Fruit fly (Drosophila melanogaster) whole organism, embryonic: ENCODE results near the gene Atac2.

Experiments
- Antp ChIP-seq: fragments of 200-800 bp; sonication (Bioruptor generic); optimal IDR thresholded peaks from 3 replicates; lab custom pipeline; 2016; ENCODE audit warnings: missing biosample characterization, missing genetic modification characterization
- Atf3 ChIP-seq: fragments of 200-800 bp; sonication (Bioruptor generic); optimal IDR thresholded peaks from 3 replicates; lab custom pipeline; 2016; ENCODE audit warnings: missing biosample characterization, missing genetic modification characterization
- Awh ChIP-seq: fragments of 200-800 bp; sonication (Bioruptor generic); IDR thresholded peaks from 2 replicates; pipeline ENCODE4, ENCODE4 v1.3.6; 2022; ENCODE audit warnings: missing biosample characterization, missing genetic modification characterization
- CG10267 ChIP-seq: fragments of 200-800 bp; sonication (Bioruptor generic); optimal IDR thresholded peaks from 2 replicates; lab custom pipeline; 2018; ENCODE audit warnings: missing biosample characterization, mild to moderate bottlenecking, missing genetic modification characterization, moderate library complexity
- CG10543 ChIP-seq: fragments of 200-800 bp; sonication (Bioruptor generic); optimal IDR thresholded peaks from 3 replicates; lab custom pipeline; 2017; ENCODE audit warnings: missing biosample characterization, mild to moderate bottlenecking, missing genetic modification characterization, moderate library complexity
- CG11398 ChIP-seq: fragments of 200-800 bp; sonication (Bioruptor generic); optimal IDR thresholded peaks from 2 replicates; lab custom pipeline; 2016; ENCODE audit warnings: missing biosample characterization, missing genetic modification characterization
- CG12236 ChIP-seq: fragments of 200-800 bp; sonication (Bioruptor generic); optimal IDR thresholded peaks from 2 replicates; lab custom pipeline; 2016; ENCODE audit warnings: missing biosample characterization, missing genetic modification characterization
- CG12769 ChIP-seq: fragments of 200-800 bp; sonication (Bioruptor generic); optimal IDR thresholded peaks from 2 replicates; lab custom pipeline; 2019; ENCODE audit warnings: missing biosample characterization, mild to moderate bottlenecking, missing genetic modification characterization, moderate library complexity
- CG12942 ChIP-seq: fragments of 200-800 bp; sonication (Bioruptor generic); optimal IDR thresholded peaks from 3 replicates; lab custom pipeline; 2016; ENCODE audit warnings: missing biosample characterization, missing genetic modification characterization
- CG15269 ChIP-seq: fragments of 200-800 bp; sonication (Bioruptor generic); optimal IDR thresholded peaks from 2 replicates; lab custom pipeline; 2018; ENCODE audit warnings: missing biosample characterization, mild to moderate bottlenecking, missing genetic modification characterization, moderate library complexity
- CG2678 ChIP-seq: fragments of 200-800 bp; sonication (Bioruptor generic); optimal IDR thresholded peaks from 3 replicates; lab custom pipeline; 2019; ENCODE audit warnings: missing biosample characterization, mild to moderate bottlenecking, missing genetic modification characterization, moderate library complexity
- CG30020 ChIP-seq: fragments of 200-800 bp; optimal IDR thresholded peaks from 2 replicates; lab custom pipeline; 2019; ENCODE audit warnings: missing biosample characterization, mild to moderate bottlenecking, missing genetic modification characterization, moderate library complexity
- CG30431 ChIP-seq: fragments of 200-800 bp; sonication (Bioruptor generic); optimal IDR thresholded peaks from 2 replicates; lab custom pipeline; 2017; ENCODE audit warnings: missing biosample characterization, missing genetic modification characterization
- CG6654 ChIP-seq: fragments of 200-800 bp; sonication (Bioruptor generic); optimal IDR thresholded peaks from 2 replicates; lab custom pipeline; 2017; ENCODE audit warnings: missing biosample characterization, mild to moderate bottlenecking, missing genetic modification characterization
- CG6689 ChIP-seq: fragments of 200-800 bp; sonication (Bioruptor generic); IDR thresholded peaks from 2 replicates; pipeline ENCODE4 v1.3.6; 2022; ENCODE audit warnings: missing biosample characterization, missing genetic modification characterization
- CG7556 ChIP-seq: fragments of 200-800 bp; sonication (Bioruptor generic); optimal IDR thresholded peaks from 2 replicates; lab custom pipeline; 2017; ENCODE audit warnings: missing biosample characterization, mild to moderate bottlenecking, missing genetic modification characterization
- D ChIP-seq, 2 experiments: fragments of 200-800 bp in 1 of 2; fragments of >200 bp in 1 of 2; sonication (Bioruptor generic) in 1 of 2; optimal IDR thresholded peaks; 2 replicates in 1 of 2; 3 replicates in 1 of 2; lab custom pipeline; 2017; ENCODE audit warnings: mild to moderate bottlenecking in 1 of 2, missing biosample characterization in 1 of 2, missing genetic modification characterization in 1 of 2, missing genetic modification reagents in 1 of 2
- Doc2 ChIP-seq: fragments of 200-800 bp; sonication (Bioruptor generic); IDR thresholded peaks from 2 replicates; pipeline ENCODE4 v1.3.6; 2022; ENCODE audit warnings: missing biosample characterization, missing genetic modification characterization
- Gug ChIP-seq: fragments of 200-800 bp; sonication (Bioruptor generic); IDR thresholded peaks from 4 replicates; pipeline ENCODE4 v1.3.6; 2022; ENCODE audit warnings: missing biosample characterization, missing genetic modification characterization
- H15 ChIP-seq: fragments of 200-800 bp; sonication (Bioruptor generic); IDR thresholded peaks from 3 replicates; pipeline ENCODE4 v1.3.6; 2022; ENCODE audit warnings: missing biosample characterization, missing genetic modification characterization
- Hr3 ChIP-seq: fragments of 200-800 bp; sonication (Bioruptor generic); optimal IDR thresholded peaks from 3 replicates; lab custom pipeline; 2016; ENCODE audit warnings: missing biosample characterization, missing genetic modification characterization
- Hr51 ChIP-seq, 2 experiments: fragments of 200-800 bp; sonication (Bioruptor generic); optimal IDR thresholded peaks; 2 replicates in 1 of 2; 3 replicates in 1 of 2; lab custom pipeline; 2016 to 2018; ENCODE audit warnings: missing biosample characterization in 2 of 2, missing genetic modification characterization in 2 of 2, mild to moderate bottlenecking in 1 of 2, moderate library complexity in 1 of 2
- Hr78 ChIP-seq, 2 experiments: fragments of 200-800 bp in 1 of 2; fragments of >200 bp in 1 of 2; sonication (Bioruptor generic) in 1 of 2; optimal IDR thresholded peaks; 2 replicates each; lab custom pipeline; 2017 to 2019; ENCODE audit warnings: missing biosample characterization in 2 of 2, missing genetic modification characterization in 2 of 2, mild to moderate bottlenecking in 1 of 2, moderate library complexity in 1 of 2
- Lim3 ChIP-seq: fragments of 200-800 bp; sonication (Bioruptor generic); IDR thresholded peaks from 2 replicates; pipeline ENCODE4 v1.3.6; 2022; ENCODE audit warnings: missing biosample characterization, missing genetic modification characterization
- Nf-YB ChIP-seq: fragments of 200-800 bp; sonication (Bioruptor generic); optimal IDR thresholded peaks from 3 replicates; lab custom pipeline; 2019; ENCODE audit warnings: missing biosample characterization, mild to moderate bottlenecking, missing genetic modification characterization, moderate library complexity
- NfI ChIP-seq: fragments of 200-800 bp; sonication (Bioruptor generic); optimal IDR thresholded peaks from 3 replicates; lab custom pipeline; 2018; ENCODE audit warnings: missing biosample characterization, mild to moderate bottlenecking, missing genetic modification characterization, moderate library complexity
- Opbp ChIP-seq: fragments of 200-800 bp; sonication (Bioruptor generic); IDR thresholded peaks from 3 replicates; pipeline ENCODE4 v1.3.6; 2022; ENCODE audit warnings: missing biosample characterization, missing genetic modification characterization; ENCODE audit not compliant: partially characterized antibody
- al ChIP-seq: fragments of 200-800 bp; sonication (Bioruptor generic); IDR thresholded peaks from 2 replicates; pipeline ENCODE4 v1.3.6; 2022; ENCODE audit warnings: missing biosample characterization, missing genetic modification characterization
- bigmax ChIP-seq: fragments of 200-800 bp; sonication (Bioruptor generic); optimal IDR thresholded peaks from 2 replicates; lab custom pipeline; 2018; ENCODE audit warnings: missing biosample characterization, mild to moderate bottlenecking, missing genetic modification characterization
- chm ChIP-seq: fragments of 200-800 bp; sonication (Bioruptor generic); IDR thresholded peaks from 2 replicates; pipeline ENCODE4 v1.3.6; 2022; ENCODE audit warnings: missing biosample characterization, missing genetic modification characterization
- en ChIP-seq: fragments of 200-800 bp; sonication (Bioruptor generic); optimal IDR thresholded peaks from 2 replicates; lab custom pipeline; 2016; ENCODE audit warnings: missing biosample characterization, missing genetic modification characterization
- fd102C ChIP-seq: fragments of 200-800 bp; sonication (Bioruptor generic); optimal IDR thresholded peaks from 2 replicates; lab custom pipeline; 2018; ENCODE audit warnings: missing biosample characterization, mild to moderate bottlenecking, missing genetic modification characterization, moderate library complexity
- fd96Cb ChIP-seq: fragments of 200-800 bp; sonication (Bioruptor generic); optimal IDR thresholded peaks from 2 replicates; lab custom pipeline; 2018; ENCODE audit warnings: missing biosample characterization, mild to moderate bottlenecking, missing genetic modification characterization, moderate library complexity
- gcm ChIP-seq: fragments of 200-800 bp; sonication (Bioruptor generic); optimal IDR thresholded peaks from 2 replicates; lab custom pipeline; 2019; ENCODE audit warnings: missing biosample characterization, mild to moderate bottlenecking, missing genetic modification characterization, moderate library complexity
- gro ChIP-seq: fragments of 200-800 bp; sonication (Bioruptor generic); optimal IDR thresholded peaks from 2 replicates; lab custom pipeline; 2016; ENCODE audit warnings: missing biosample characterization, missing genetic modification characterization
- hbn ChIP-seq: fragments of 200-800 bp; sonication (Bioruptor generic); IDR thresholded peaks from 2 replicates; pipeline ENCODE4 v1.3.6; 2022; ENCODE audit warnings: missing biosample characterization, missing genetic modification characterization; ENCODE audit not compliant: partially characterized antibody
- ken ChIP-seq: fragments of 200-800 bp; sonication (Bioruptor generic); IDR thresholded peaks from 3 replicates; pipeline ENCODE4 v1.3.6; 2022; ENCODE audit warnings: missing biosample characterization, missing genetic modification characterization
- nerfin-2 ChIP-seq: fragments of 200-800 bp; sonication (Bioruptor generic); IDR thresholded peaks from 2 replicates; pipeline ENCODE4 v1.3.6; 2022; ENCODE audit warnings: missing biosample characterization, missing genetic modification characterization; ENCODE audit not compliant: partially characterized antibody
- nom ChIP-seq: fragments of 200-800 bp; sonication (Bioruptor generic); optimal IDR thresholded peaks from 2 replicates; lab custom pipeline; 2017; ENCODE audit warnings: missing biosample characterization, missing genetic modification characterization, mild to moderate bottlenecking, moderate library complexity, missing genetic modification reagents
- otp ChIP-seq: fragments of 200-800 bp; sonication (Bioruptor generic); IDR thresholded peaks from 3 replicates; pipeline ENCODE4, ENCODE4 v1.3.6; 2022; ENCODE audit warnings: missing biosample characterization, missing genetic modification characterization
- prd ChIP-seq, 3 experiments: fragments of >200 bp in 2 of 3; fragments of 200-800 bp in 1 of 3; sonication (Bioruptor generic) in 1 of 3; optimal IDR thresholded peaks in 2 of 3; IDR thresholded peaks in 1 of 3; 2 replicates in 2 of 3; 3 replicates in 1 of 3; pipeline versions ENCODE4 v1.3.6 to Lab custom; 2017 to 2022; ENCODE audit warnings: missing biosample characterization in 1 of 3, missing genetic modification characterization in 1 of 3
- rib ChIP-seq: fragments of 200-800 bp; sonication (Bioruptor generic); IDR thresholded peaks from 2 replicates; pipeline ENCODE4 v1.3.6; 2022; ENCODE audit warnings: missing biosample characterization, missing genetic modification characterization
- so ChIP-seq: fragments of 200-800 bp; sonication (Bioruptor generic); IDR thresholded peaks from 3 replicates; pipeline ENCODE4 v1.3.6; 2022; ENCODE audit warnings: missing biosample characterization, missing genetic modification characterization
- sug ChIP-seq: fragments of 200-800 bp; optimal IDR thresholded peaks from 2 replicates; lab custom pipeline; 2019; ENCODE audit warnings: missing biosample characterization, mild to moderate bottlenecking, missing genetic modification characterization, moderate library complexity
- tx ChIP-seq: fragments of 200-800 bp; sonication (Bioruptor generic); optimal IDR thresholded peaks from 2 replicates; lab custom pipeline; 2016; ENCODE audit warnings: missing biosample characterization, missing genetic modification characterization
- zfh1 ChIP-seq: fragments of 200-800 bp; sonication (Bioruptor generic); IDR thresholded peaks from 3 replicates; pipeline ENCODE4 v1.3.6; 2022; ENCODE audit warnings: missing biosample characterization, missing genetic modification characterization
- zfh2 ChIP-seq: fragments of 200-800 bp; sonication (Bioruptor generic); optimal IDR thresholded peaks from 2 replicates; lab custom pipeline; 2016; ENCODE audit warnings: missing biosample characterization, missing genetic modification characterization

Gene Atac2

DNA sequence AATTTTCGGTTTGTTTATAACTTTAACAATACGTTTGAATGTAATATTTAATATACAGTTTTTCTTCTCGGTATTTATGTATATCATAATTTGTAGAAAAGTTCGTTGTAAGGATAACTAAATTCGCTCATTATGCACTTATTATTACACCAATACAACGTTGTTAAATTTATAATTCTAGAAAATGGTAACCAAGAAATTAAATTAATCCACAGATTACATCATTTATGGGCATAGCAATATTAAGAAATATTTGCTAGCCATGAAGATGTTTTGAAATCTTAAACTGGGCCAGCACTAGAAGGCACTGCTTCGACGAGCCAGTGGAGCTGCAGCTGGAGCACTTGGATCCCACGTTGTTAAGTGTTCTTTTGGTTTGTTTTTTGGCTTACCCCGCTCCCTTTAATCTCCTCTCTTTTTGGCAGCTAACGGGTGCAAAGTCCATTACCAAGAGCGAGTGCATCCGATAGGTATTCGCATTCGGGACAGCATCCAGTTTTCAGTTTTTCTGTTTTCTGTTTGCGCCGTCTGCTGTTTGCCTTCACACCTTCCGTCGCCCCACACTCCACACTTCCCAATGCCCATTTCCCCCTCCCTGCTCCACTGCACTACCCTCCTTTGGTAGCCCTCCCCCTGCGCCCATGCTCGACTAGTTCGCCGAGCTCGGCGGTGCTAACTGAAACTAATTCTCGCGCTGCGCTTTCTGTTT is 39.5 kb downstream of the Atac2 start (continued):
- no peak for TF ChIP-seq Awh (GFP tag; lab: Robert Waterston, UW)
- no peak for TF ChIP-seq chm (GFP tag; lab: Robert Waterston, UW)
- TF ChIP-seq CG2678 (tag; lab: Kevin White, UChicago), result no peak
- no peak for TF ChIP-seq hbn
- TF ChIP-seq NfI (GFP tag; lab: Kevin White, UChicago), result no peak
- no peak for TF ChIP-seq CG11398 (GFP tag; lab: Kevin White, UChicago)
- peak in 1 of 2 experiments; percentile 33 for TF ChIP-seq prd (optimal IDR thresholded peaks at IDR 0.05; lab: Kevin White, UChicago)
- no peak for TF ChIP-seq prd (GFP tag; IDR thresholded peaks at IDR 0.05; lab: Robert Waterston, UW)
- TF ChIP-seq Lim3 (GFP tag; lab: Robert Waterston, UW), result no peak
- no peak for TF ChIP-seq bigmax
- no peak for TF ChIP-seq Hr51 (GFP tag; optimal IDR thresholded peaks at IDR 0.05; lab: Kevin White, UChicago)
- no peak for TF ChIP-seq tx (GFP tag; lab: Kevin White, UChicago)
- TF ChIP-seq CG12942, result no peak
- TF ChIP-seq otp (GFP tag; lab: Robert Waterston, UW), result peak; percentile 47; the same call in 1 of the 3 replicates
- no peak for TF ChIP-seq Hr78 (GFP tag; optimal IDR thresholded peaks at IDR 0.05; lab: Kevin White, UChicago)
- TF ChIP-seq CG15269, result no peak
- no peak for TF ChIP-seq CG30020 (tag; lab: Kevin White, UChicago)
- no peak for TF ChIP-seq CG12769
- 0 out of 2 replicates have a peak, but pooled peaks have one; percentile 18 for TF ChIP-seq rib (GFP tag; lab: Robert Waterston, UW)
- TF ChIP-seq zfh1, result 0 out of 3 replicates have a peak, but pooled peaks have one; percentile 21
- TF ChIP-seq nom (GFP tag; lab: Kevin White, UChicago), result peak; percentile 95
- no peak for TF ChIP-seq fd96Cb

DNA sequence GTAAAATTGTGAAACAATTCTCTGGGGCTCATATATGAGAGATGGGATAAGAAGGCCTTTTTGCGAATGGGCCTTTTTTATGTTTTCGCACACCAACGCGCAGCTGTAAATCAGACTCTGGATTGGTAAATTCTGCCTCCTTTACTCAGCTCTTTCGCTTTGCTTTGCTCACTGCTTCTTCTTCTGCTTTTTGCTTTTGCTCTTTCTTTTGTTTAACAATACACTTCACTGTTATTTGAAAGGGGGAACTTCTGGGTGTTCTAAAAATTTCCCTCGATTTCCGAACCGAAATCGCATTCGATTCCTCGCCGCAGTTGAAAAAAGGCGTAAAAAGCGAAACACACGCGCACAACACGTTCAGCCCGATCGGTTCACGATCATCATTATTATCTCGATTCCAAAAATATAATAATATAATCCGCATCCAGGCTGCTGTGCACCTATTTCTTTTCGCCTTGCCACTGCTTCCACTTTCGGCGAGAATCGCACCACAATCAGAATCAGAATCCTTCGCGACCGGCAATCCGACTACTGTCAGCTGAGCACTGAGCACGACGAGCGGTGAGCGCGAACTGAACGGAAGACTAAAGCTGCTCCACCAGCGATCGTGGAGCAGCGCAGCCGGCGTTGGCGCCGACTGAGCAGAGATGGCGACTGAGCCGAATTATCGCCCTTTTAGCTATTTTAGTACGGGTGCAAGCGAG is 40.2 kb downstream of the Atac2 start:
- TF ChIP-seq CG6689 (0 out of 2 replicates have a peak, but pooled peaks have one; percentile 29), D (optimal IDR thresholded peaks at IDR 0.05; lab: Kevin White, UChicago) (no peak), D (GFP tag; optimal IDR thresholded peaks at IDR 0.05; lab: Kevin White, UChicago) (no peak), gcm (no peak), bigmax (no peak), sug (tag; lab: Kevin White, UChicago) (peak; percentile 25), CG10543 (GFP tag; lab: Kevin White, UChicago) (no peak), Antp (GFP tag; lab: Kevin White, UChicago) (no peak), Gug (0 out of 4 replicates have a peak, but pooled peaks have one; percentile 14), CG6654 (GFP tag; lab: Kevin White, UChicago) (no peak), Nf-YB (GFP tag; lab: Kevin White, UChicago) (no peak), CG7556 (no peak), Hr3 (no peak), fd102C (GFP tag; lab: Kevin White, UChicago) (no peak), CG10267 (tag; lab: Kevin White, UChicago) (no peak), ken (GFP tag; lab: Robert Waterston, UW) (peak; percentile 22; the same call in 1 of the 3 replicates), nerfin-2 (GFP tag; lab: Robert Waterston, UW) (peak; percentile 43), en (no peak), Opbp (GFP tag; lab: Robert Waterston, UW) (peak; percentile 32; the same call in 1 of the 3 replicates), zfh2 (GFP tag; lab: Kevin White, UChicago) (no peak), al (no peak), CG30431 (GFP tag; lab: Kevin White, UChicago) (no peak), so (GFP tag; lab: Robert Waterston, UW) (no peak; the same call in 2 of the 3 replicates), Doc2 (GFP tag; lab: Robert Waterston, UW) (no peak), CG12236 (no peak), H15 (GFP tag; lab: Robert Waterston, UW) (no peak), Atf3 (no peak), gro (GFP tag; lab: Kevin White, UChicago) (peak; percentile 33)
